Worm (Caenorhabditis elegans): ENCODE measurements around the gene C27B7.5.

C27B7.5 gene

ce11 chrIV:8891131-8891530, 10.3 kb upstream of the C27B7.5 start, which contains the start of gene spr-2:
Gene spr-2, plus strand, starts transcription at chrIV:8891462.
- TF ChIP-seq dao-5 (tag; optimal IDR thresholded peaks at IDR 0.05) (no peak), him-1 (tag; optimal IDR thresholded peaks at IDR 0.05) (no peak), W03F9.2 (tag; optimal IDR thresholded peaks at IDR 0.05) (peak; percentile 56)

- TF ChIP-seq dao-5 (tag; optimal IDR thresholded peaks at IDR 0.05) (no peak), W03F9.2 (tag; optimal IDR thresholded peaks at IDR 0.05) (no peak), him-1 (tag; optimal IDR thresholded peaks at IDR 0.05) (no peak)
Measured at ce11 chrIV:8892558-8892957, 8.9 kb upstream of the C27B7.5 start, which contains the start of gene C27B7.2. Gene C27B7.2, plus strand, starts transcription at chrIV:8892858.

- no peak for TF ChIP-seq him-1 (tag; optimal IDR thresholded peaks at IDR 0.05)
- peak; percentile 80 for TF ChIP-seq W03F9.2 (tag; optimal IDR thresholded peaks at IDR 0.05)
- TF ChIP-seq dao-5 (tag; optimal IDR thresholded peaks at IDR 0.05), result no peak
Measured at ce11 chrIV:8893746-8894145, 7.7 kb upstream of the C27B7.5 start, which contains the start of gene rad-54.L2. Gene rad-54.L2, plus strand, starts transcription at chrIV:8894077.

- no peak for TF ChIP-seq him-1 (tag; optimal IDR thresholded peaks at IDR 0.05)
- no peak for TF ChIP-seq W03F9.2 (tag; optimal IDR thresholded peaks at IDR 0.05)
- TF ChIP-seq dao-5 (tag; optimal IDR thresholded peaks at IDR 0.05), result no peak
Measured at ce11 chrIV:8906164-8906563, 4.7 kb downstream of the C27B7.5 start, which contains the start of gene C27B7.6. Gene C27B7.6, minus strand, starts transcription at chrIV:8906345.

- TF ChIP-seq W03F9.2 (tag; optimal IDR thresholded peaks at IDR 0.05), result no peak
- TF ChIP-seq dao-5 (tag; optimal IDR thresholded peaks at IDR 0.05), result no peak
- no peak for TF ChIP-seq him-1 (tag; optimal IDR thresholded peaks at IDR 0.05)
Measured at ce11 chrIV:8906743-8907142, 5.3 kb downstream of the C27B7.5 start, which contains the start of gene C27B7.7. Gene C27B7.7, plus strand, starts transcription at chrIV:8907043.

- TF ChIP-seq dao-5 (tag; optimal IDR thresholded peaks at IDR 0.05), result no peak
- no peak for TF ChIP-seq W03F9.2 (tag; optimal IDR thresholded peaks at IDR 0.05)
- no peak for TF ChIP-seq him-1 (tag; optimal IDR thresholded peaks at IDR 0.05)
Measured at ce11 chrIV:8914187-8914586, 12.7 kb downstream of the C27B7.5 start.

- no peak for TF ChIP-seq him-1 (tag; optimal IDR thresholded peaks at IDR 0.05)
- no peak for TF ChIP-seq W03F9.2 (tag; optimal IDR thresholded peaks at IDR 0.05)
- TF ChIP-seq dao-5 (tag; optimal IDR thresholded peaks at IDR 0.05), result no peak
Measured at ce11 chrIV:8916010-8916409, 14.6 kb downstream of the C27B7.5 start, which contains the start of gene C27B7.9. Gene C27B7.9, minus strand, starts transcription at chrIV:8916110.

- TF ChIP-seq dao-5 (tag; optimal IDR thresholded peaks at IDR 0.05) (no peak), W03F9.2 (tag; optimal IDR thresholded peaks at IDR 0.05) (no peak), him-1 (tag; optimal IDR thresholded peaks at IDR 0.05) (no peak)
Measured at ce11 chrIV:8918790-8919189, 17.3 kb downstream of the C27B7.5 start, which contains the start of gene rap-1. Gene rap-1, minus strand, starts transcription at chrIV:8918890.

- TF ChIP-seq W03F9.2 (tag; optimal IDR thresholded peaks at IDR 0.05) (no peak), him-1 (tag; optimal IDR thresholded peaks at IDR 0.05) (no peak), dao-5 (tag; optimal IDR thresholded peaks at IDR 0.05) (no peak)
Measured at ce11 chrIV:8920284-8920806, 18.9 kb downstream of the C27B7.5 start.

- TF ChIP-seq dao-5 (tag; optimal IDR thresholded peaks at IDR 0.05), result no peak
- TF ChIP-seq W03F9.2 (tag; optimal IDR thresholded peaks at IDR 0.05), result no peak
- TF ChIP-seq him-1 (tag; optimal IDR thresholded peaks at IDR 0.05), result no peak
Measured at ce11 chrIV:8921166-8921565, 19.7 kb downstream of the C27B7.5 start.

- TF ChIP-seq him-1 (tag; optimal IDR thresholded peaks at IDR 0.05) (no peak), W03F9.2 (tag; optimal IDR thresholded peaks at IDR 0.05) (peak; percentile 4)
Measured at ce11 chrIV:8921956-8922355, 20.5 kb downstream of the C27B7.5 start, which contains the start of gene D1046.16. Gene D1046.16, plus strand, starts transcription at chrIV:8922150.

ce11 chrIV:8923381-8923780, 21.9 kb downstream of the C27B7.5 start:
- no peak for TF ChIP-seq dao-5 (tag; optimal IDR thresholded peaks at IDR 0.05)
- TF ChIP-seq W03F9.2 (tag; optimal IDR thresholded peaks at IDR 0.05), result peak; percentile 60

- no peak for TF ChIP-seq W03F9.2 (tag; optimal IDR thresholded peaks at IDR 0.05)
- TF ChIP-seq him-1 (tag; optimal IDR thresholded peaks at IDR 0.05), result no peak
- TF ChIP-seq dao-5 (tag; optimal IDR thresholded peaks at IDR 0.05), result no peak
Measured at ce11 chrIV:8924126-8924525, 22.7 kb downstream of the C27B7.5 start.

- TF ChIP-seq W03F9.2 (tag; optimal IDR thresholded peaks at IDR 0.05) (no peak), him-1 (tag; optimal IDR thresholded peaks at IDR 0.05) (no peak), dao-5 (tag; optimal IDR thresholded peaks at IDR 0.05) (no peak)
Measured at ce11 chrIV:8925990-8926389, 24.5 kb downstream of the C27B7.5 start, which contains the start of the genes D1046.2 and cfim-2. Gene D1046.2, minus strand, starts transcription at chrIV:8926067. Gene cfim-2, plus strand, starts transcription at chrIV:8926324.

- TF ChIP-seq W03F9.2 (tag; optimal IDR thresholded peaks at IDR 0.05) (no peak), him-1 (tag; optimal IDR thresholded peaks at IDR 0.05) (no peak)
Measured at ce11 chrIV:8926511-8926910, 25.1 kb downstream of the C27B7.5 start.

Data from whole organism, L4/young adult.